Fruit fly (Drosophila melanogaster): ENCODE measurements around the gene COX8.

The COX8 gene

dm6 chr3L:21516716-21517266 lies 22.5 kb downstream of the COX8 start (continued):
- TF ChIP-seq gsb-n (tag; optimal IDR thresholded peaks at IDR 0.05) (peak; percentile 38), Myb (GFP tag; optimal IDR thresholded peaks at IDR 0.05) (peak; percentile 28), nerfin-2 (GFP tag; IDR thresholded peaks at IDR 0.05; ENCODE audit: partially characterized antibody) (no peak), H2.0 (GFP tag; IDR thresholded peaks at IDR 0.05) (no peak), fd102C (GFP tag; optimal IDR thresholded peaks at IDR 0.05) (no peak), CG10462 (GFP tag; optimal IDR thresholded peaks at IDR 0.05) (peak; percentile 11), CG4328 (GFP tag; optimal IDR thresholded peaks at IDR 0.05) (no peak), CG18476 (GFP tag; optimal IDR thresholded peaks at IDR 0.05) (no peak), lbe (GFP tag; optimal IDR thresholded peaks at IDR 0.05) (no peak), sob (GFP tag; IDR thresholded peaks at IDR 0.05) (no peak), CG17802 (tag; optimal IDR thresholded peaks at IDR 0.05) (peak; percentile 29), scrt (GFP tag; optimal IDR thresholded peaks at IDR 0.05) (peak; percentile 70), br (optimal IDR thresholded peaks at IDR 0.05) (no peak), CG7928 (GFP tag; optimal IDR thresholded peaks at IDR 0.05) (no peak), Fer2 (tag; optimal IDR thresholded peaks at IDR 0.05) (no peak), CG2678 (tag; optimal IDR thresholded peaks at IDR 0.05) (no peak), Dfd (GFP tag; optimal IDR thresholded peaks at IDR 0.05) (no peak), HmgZ (tag; optimal IDR thresholded peaks at IDR 0.05) (peak; percentile 36), sim (GFP tag; IDR thresholded peaks at IDR 0.05) (no peak), CG5180 (GFP tag; optimal IDR thresholded peaks at IDR 0.05) (no peak), CG9609 (GFP tag; optimal IDR thresholded peaks at IDR 0.05) (peak; percentile 14), shn (GFP tag; optimal IDR thresholded peaks at IDR 0.05) (peak; percentile 51), unc-4 (GFP tag; IDR thresholded peaks at IDR 0.05; ENCODE audit: partially characterized antibody) (peak; percentile 14; the same call in 1 of the 2 replicates), ken (GFP tag; IDR thresholded peaks at IDR 0.05) (no peak), CG7357 (GFP tag; IDR thresholded peaks at IDR 0.05) (no peak), CG30431 (GFP tag; optimal IDR thresholded peaks at IDR 0.05) (no peak), az2 (GFP tag; optimal IDR thresholded peaks at IDR 0.05) (peak; percentile 27), lov (optimal IDR thresholded peaks at IDR 0.05) (no peak), lov (GFP tag; IDR thresholded peaks at IDR 0.05) (no peak), tin (GFP tag; optimal IDR thresholded peaks at IDR 0.05) (peak; percentile 18), CG14441 (GFP tag; IDR thresholded peaks at IDR 0.05) (no peak), CG3838 (GFP tag; optimal IDR thresholded peaks at IDR 0.05) (no peak), trem (tag; optimal IDR thresholded peaks at IDR 0.05) (peak; percentile 68), CG12236 (GFP tag; optimal IDR thresholded peaks at IDR 0.05) (no peak), cg (GFP tag; optimal IDR thresholded peaks at IDR 0.05) (peak; percentile 93), HLH4C (GFP tag; IDR thresholded peaks at IDR 0.05; ENCODE audit: partially characterized antibody) (no peak), CG9215 (GFP tag; IDR thresholded peaks at IDR 0.05) (no peak), CG1792 (GFP tag; optimal IDR thresholded peaks at IDR 0.05) (no peak), zen2 (GFP tag; IDR thresholded peaks at IDR 0.05; ENCODE audit: partially characterized antibody) (no peak), CG1233 (GFP tag; optimal IDR thresholded peaks at IDR 0.05) (no peak), ranshi (GFP tag; IDR thresholded peaks at IDR 0.05) (no peak), Antp (GFP tag; optimal IDR thresholded peaks at IDR 0.05) (no peak), CG6813 (GFP tag; optimal IDR thresholded peaks at IDR 0.05) (no peak), crp (GFP tag; optimal IDR thresholded peaks at IDR 0.05) (no peak), CG42726 (GFP tag; IDR thresholded peaks at IDR 0.05; ENCODE audit: partially characterized antibody) (no peak), esg (GFP tag; conservative IDR thresholded peaks at IDR 0.05) (no peak), en (GFP tag; optimal IDR thresholded peaks at IDR 0.05) (no peak), CG12155 (GFP tag; optimal IDR thresholded peaks at IDR 0.05) (no peak), CG13775 (GFP tag; optimal IDR thresholded peaks at IDR 0.05) (peak; percentile 5), CG34376 (GFP tag; optimal IDR thresholded peaks at IDR 0.05) (no peak), bigmax (GFP tag; optimal IDR thresholded peaks at IDR 0.05) (peak; percentile 100)

All from whole organism, embryonic.